Fruit fly (Drosophila melanogaster): ENCODE results near the gene lectin-30A.

- TF ChIP-seq CG8478 (optimal IDR thresholded peaks at IDR 0.05) (no peak), CTCF (optimal IDR thresholded peaks at IDR 0.05) (no peak)
Measured at dm6 chr2L:9272107-9272506, 17.5 kb upstream of the lectin-30A start.

All from S2 (cell line).